Fruit fly (Drosophila melanogaster): ENCODE measurements around the gene Hex-t1.

The Hex-t1 gene

DNA sequence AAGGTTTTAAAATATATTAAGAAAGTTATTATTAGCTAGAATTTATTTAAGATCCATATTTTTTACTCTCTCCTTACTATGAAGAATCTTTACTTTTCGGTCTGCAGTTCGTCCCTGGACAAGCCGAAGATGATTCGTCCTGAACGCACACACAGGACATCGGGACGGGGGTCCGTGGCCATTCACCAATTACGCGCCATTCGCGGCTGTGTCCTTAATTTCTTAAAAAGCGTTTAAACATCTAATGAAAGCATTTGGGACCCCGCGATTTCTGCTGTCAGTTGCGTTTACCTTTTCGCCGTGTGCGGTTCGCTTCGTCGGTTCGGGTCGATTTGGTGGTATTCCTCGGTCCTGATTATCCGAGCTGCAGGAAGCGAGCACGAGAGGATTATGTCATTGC lies 9.1 kb downstream of the Hex-t1 start, which contains the start of gene CG14238:
TSS of gene CG14238 (plus strand) at position 301 of the 400 bp plus-strand sequence.
- no peak for TF ChIP-seq CG6276 (GFP tag; optimal IDR thresholded peaks at IDR 0.05)
- TF ChIP-seq lz (GFP tag; optimal IDR thresholded peaks at IDR 0.05), result no peak
- no peak for TF ChIP-seq CG11762 (GFP tag; optimal IDR thresholded peaks at IDR 0.05; ENCODE audit: insufficient read depth)
- no peak for TF ChIP-seq Ets21C (GFP tag; optimal IDR thresholded peaks at IDR 0.05)
- no peak for TF ChIP-seq Smox (GFP tag; optimal IDR thresholded peaks at IDR 0.05)
- TF ChIP-seq Hr4 (GFP tag; optimal IDR thresholded peaks at IDR 0.05), result no peak
- no peak for TF ChIP-seq CG4318 (GFP tag; optimal IDR thresholded peaks at IDR 0.05)
- TF ChIP-seq fkh (GFP tag; optimal IDR thresholded peaks at IDR 0.05), result no peak
- no peak for TF ChIP-seq CG8319 (GFP tag; optimal IDR thresholded peaks at IDR 0.05)
- no peak for TF ChIP-seq spab (GFP tag; optimal IDR thresholded peaks at IDR 0.05)
- no peak for TF ChIP-seq vri (GFP tag; optimal IDR thresholded peaks at IDR 0.05)

DNA sequence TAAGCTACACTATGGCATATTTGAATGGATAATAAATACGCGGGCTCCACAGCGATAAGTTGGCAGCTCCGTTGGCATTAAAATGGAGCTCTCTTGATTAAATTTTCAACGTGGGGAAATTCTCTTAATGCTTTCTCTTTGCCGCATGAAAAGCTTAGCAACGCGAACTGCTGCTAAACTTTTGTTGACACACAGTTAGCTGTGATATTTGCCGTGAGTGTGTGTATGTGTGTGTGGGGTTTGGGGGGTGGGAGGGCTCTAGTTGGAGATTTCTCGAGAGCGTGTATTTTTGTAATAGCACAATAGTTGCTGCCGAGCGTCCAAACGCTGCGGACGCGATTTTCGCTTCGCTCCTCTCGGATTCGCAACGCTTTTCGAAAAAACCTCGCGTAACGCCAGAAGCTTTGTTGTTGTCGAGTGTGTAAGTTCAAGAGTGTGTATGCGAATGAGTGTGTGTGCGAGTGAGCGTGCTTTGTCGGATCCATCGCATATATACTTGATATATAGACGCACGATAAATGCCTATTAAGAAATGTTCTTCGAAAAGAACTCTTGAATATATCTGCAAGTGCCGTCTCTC lies 12.4 kb downstream of the Hex-t1 start, which contains the start of gene CG5455:
TSS of gene CG5455 (plus strand) at position 302 of the 580 bp plus-strand sequence.
- TF ChIP-seq ss (GFP tag; optimal IDR thresholded peaks at IDR 0.05) (peak; percentile 4 to 69), Sox102F (GFP tag; optimal IDR thresholded peaks at IDR 0.05) (peak; percentile 15), Hr4 (GFP tag; optimal IDR thresholded peaks at IDR 0.05) (no peak), svp (GFP tag) (peak; percentile 65), Blimp-1 (GFP tag; optimal IDR thresholded peaks at IDR 0.05) (peak; percentile 16), CG10669 (GFP tag; optimal IDR thresholded peaks at IDR 0.05) (peak; percentile 27), Ets21C (GFP tag; optimal IDR thresholded peaks at IDR 0.05) (no peak), achi (GFP tag; optimal IDR thresholded peaks at IDR 0.05) (no peak), Ets96B (tag; optimal IDR thresholded peaks at IDR 0.05) (peak; percentile 28), CG11294 (GFP tag; IDR thresholded peaks at IDR 0.05) (peak; percentile 40; the same call in 1 of the 2 replicates), fd85E (GFP tag; optimal IDR thresholded peaks at IDR 0.05) (peak; percentile 48), CG6792 (GFP tag; optimal IDR thresholded peaks at IDR 0.05) (no peak), CG11902 (GFP tag; optimal IDR thresholded peaks at IDR 0.05) (no peak), CG34406 (GFP tag; optimal IDR thresholded peaks at IDR 0.05) (peak; percentile 5), vri (GFP tag; optimal IDR thresholded peaks at IDR 0.05) (peak; percentile 74), CG32006 (GFP tag; optimal IDR thresholded peaks at IDR 0.05) (peak; percentile 20), Hr38 (GFP tag; optimal IDR thresholded peaks at IDR 0.05) (no peak), Eip75B (GFP tag; optimal IDR thresholded peaks at IDR 0.05) (peak; percentile 23), CG16779 (tag; optimal IDR thresholded peaks at IDR 0.05) (peak; percentile 71), eg (GFP tag; IDR thresholded peaks at IDR 0.05) (peak; percentile 88), CG3032 (tag; optimal IDR thresholded peaks at IDR 0.05) (no peak), CG6163 (GFP tag; IDR thresholded peaks at IDR 0.05) (peak; percentile 75), CG6854 (GFP tag; optimal IDR thresholded peaks at IDR 0.05) (peak; percentile 95), dac (GFP tag; optimal IDR thresholded peaks at IDR 0.05) (peak; percentile 19), Sox15 (GFP tag; optimal IDR thresholded peaks at IDR 0.05) (no peak), CG1621 (tag; optimal IDR thresholded peaks at IDR 0.05) (peak; percentile 47), CG10631 (GFP tag; optimal IDR thresholded peaks at IDR 0.05) (peak; percentile 10), topi (GFP tag; optimal IDR thresholded peaks at IDR 0.05) (no peak), CG8632 (GFP tag; optimal IDR thresholded peaks at IDR 0.05) (no peak), Smox (GFP tag; optimal IDR thresholded peaks at IDR 0.05) (no peak), fkh (GFP tag; optimal IDR thresholded peaks at IDR 0.05) (peak; percentile 98), net (GFP tag; optimal IDR thresholded peaks at IDR 0.05) (peak; percentile 77), salr (GFP tag; optimal IDR thresholded peaks at IDR 0.05) (peak in 1 of 2 experiments; percentile 2), CG8119 (GFP tag; IDR thresholded peaks at IDR 0.05) (peak; percentile 72; the same call in 2 of the 3 replicates), Gug (GFP tag; IDR thresholded peaks at IDR 0.05) (peak; percentile 24; the same call in 1 of the 2 replicates), esn (GFP tag; optimal IDR thresholded peaks at IDR 0.05) (peak; percentile 5), CG15336 (GFP tag; IDR thresholded peaks at IDR 0.05) (peak; percentile 56; the same call in 1 of the 2 replicates), Sox14 (GFP tag; optimal IDR thresholded peaks at IDR 0.05) (peak; percentile 66), dsx (GFP tag; optimal IDR thresholded peaks at IDR 0.05; ENCODE audit: poor library complexity, severe bottlenecking) (peak; percentile 72), CG8319 (GFP tag; optimal IDR thresholded peaks at IDR 0.05) (no peak), acj6 (GFP tag; optimal IDR thresholded peaks at IDR 0.05) (no peak), OdsH (GFP tag; optimal IDR thresholded peaks at IDR 0.05) (no peak), CG6808 (GFP tag; optimal IDR thresholded peaks at IDR 0.05) (peak; percentile 23)
